Fruit fly (Drosophila melanogaster) whole organism, embryonic: Measurements from ENCODE around the gene CG5697.

Experiments
- CG8359 ChIP-seq: fragments of 200-800 bp; sonication (Bioruptor generic); optimal IDR thresholded peaks from 2 replicates; lab custom pipeline; 2017; ENCODE audit warnings: missing biosample characterization, mild to moderate bottlenecking, missing genetic modification characterization, borderline replicate concordance
- nerfin-1 ChIP-seq: fragments of 200-800 bp; sonication (Bioruptor generic); optimal IDR thresholded peaks from 3 replicates; lab custom pipeline; 2019; ENCODE audit warnings: missing biosample characterization, mild to moderate bottlenecking, missing genetic modification characterization, moderate library complexity

- no peak for TF ChIP-seq CG8359 (GFP tag; lab: Kevin White, UChicago)
- TF ChIP-seq nerfin-1 (tag; lab: Kevin White, UChicago): no peak
Measured at dm6 chr3R:20990409-20990808, 25.3 kb upstream of the CG5697 start.
